Worm (Caenorhabditis elegans): ENCODE results near the gene ZC449.1.
A peak's percentile ranks its signal among the peaks of the same experiment; 100 is the strongest.

Gene ZC449.1

ce11 chrX:5022682-5023081, 1.5 kb upstream of the ZC449.1 start (continued):
- TF ChIP-seq F10B5.3 (tag; optimal IDR thresholded peaks at IDR 0.05) (peak; percentile 19), nhr-25 (tag; optimal IDR thresholded peaks at IDR 0.05; ENCODE audit: borderline replicate concordance, insufficient read depth) (no peak), ceh-20 (GFP tag; IDR thresholded peaks at IDR 0.05) (peak; percentile 72; the same call in 1 of the 2 replicates), ztf-11 (tag; optimal IDR thresholded peaks at IDR 0.05) (no peak), nhr-111 (GFP tag; optimal IDR thresholded peaks at IDR 0.05) (no peak), ZK337.2 (GFP tag; IDR thresholded peaks at IDR 0.05) (peak; percentile 61), lim-7 (GFP tag; IDR thresholded peaks at IDR 0.05) (peak; percentile 87), mxl-3 (GFP tag; optimal IDR thresholded peaks at IDR 0.05) (peak; percentile 54), hlh-30 (tag; optimal IDR thresholded peaks at IDR 0.05; ENCODE audit: insufficient read depth) (peak; percentile 45), nhr-48 (tag; optimal IDR thresholded peaks at IDR 0.05) (peak; percentile 24), hlh-11 (tag; optimal IDR thresholded peaks at IDR 0.05) (peak; percentile 55), spr-1 (tag; optimal IDR thresholded peaks at IDR 0.05) (peak; percentile 17), arid-1 (GFP tag; conservative IDR thresholded peaks at IDR 0.05) (peak; percentile 89)

ce11 chrX:5026461-5026860, 2.2 kb downstream of the ZC449.1 start:
- TF ChIP-seq spr-3 (GFP tag; optimal IDR thresholded peaks at IDR 0.05), result no peak
- no peak for TF ChIP-seq ZK337.2 (GFP tag; IDR thresholded peaks at IDR 0.05)
- TF ChIP-seq lin-15B (tag; optimal IDR thresholded peaks at IDR 0.05), result no peak
- TF ChIP-seq aly-2 (tag; optimal IDR thresholded peaks at IDR 0.05), result no peak
- no peak for TF ChIP-seq hmg-1.1 (GFP tag; IDR thresholded peaks at IDR 0.05)
- TF ChIP-seq ceh-28 (tag; optimal IDR thresholded peaks at IDR 0.05), result no peak
- TF ChIP-seq F37D6.2 (tag; optimal IDR thresholded peaks at IDR 0.05), result no peak
- TF ChIP-seq jun-1 (tag; optimal IDR thresholded peaks at IDR 0.05), result no peak
- TF ChIP-seq zag-1 (tag; optimal IDR thresholded peaks at IDR 0.05), result no peak
- TF ChIP-seq ztf-7 (tag; optimal IDR thresholded peaks at IDR 0.05), result no peak
- no peak for TF ChIP-seq ZK546.5 (tag; optimal IDR thresholded peaks at IDR 0.05)
- TF ChIP-seq nhr-102 (tag; optimal IDR thresholded peaks at IDR 0.05), result no peak
- TF ChIP-seq set-16 (GFP tag; IDR thresholded peaks at IDR 0.05), result no peak
- TF ChIP-seq hlh-30 (tag; optimal IDR thresholded peaks at IDR 0.05; ENCODE audit: insufficient read depth), result no peak
- no peak for TF ChIP-seq unc-130 (GFP tag; optimal IDR thresholded peaks at IDR 0.05)
- TF ChIP-seq ceh-32 (tag; optimal IDR thresholded peaks at IDR 0.05; ENCODE audit: poor library complexity), result no peak
- TF ChIP-seq pqm-1 (tag; optimal IDR thresholded peaks at IDR 0.05), result no peak
- no peak for TF ChIP-seq ceh-62 (tag; optimal IDR thresholded peaks at IDR 0.05)

ce11 chrX:5027923-5028592, 3.8 kb downstream of the ZC449.1 start:
- no peak for TF ChIP-seq mes-2 (tag; optimal IDR thresholded peaks at IDR 0.05; ENCODE audit: poor library complexity, severe bottlenecking)
- peak in 1 of 2 experiments; percentile 1 for TF ChIP-seq daf-16 (GFP tag; optimal IDR thresholded peaks at IDR 0.05)
- TF ChIP-seq daf-16 (tag; optimal IDR thresholded peaks at IDR 0.05), result no peak
- TF ChIP-seq R02D3.7 (tag; optimal IDR thresholded peaks at IDR 0.05), result no peak
- TF ChIP-seq unc-62 (GFP tag; optimal IDR thresholded peaks at IDR 0.05 in 1 of 2), result peak in 1 of 2 experiments; percentile 97
- no peak for TF ChIP-seq unc-62 (tag; optimal IDR thresholded peaks at IDR 0.05)
- no peak for TF ChIP-seq ceh-44 (GFP tag; IDR thresholded peaks at IDR 0.05)
- peak; percentile 78 for TF ChIP-seq ces-1 (GFP tag; optimal IDR thresholded peaks at IDR 0.05)
- no peak for TF ChIP-seq nhr-237 (tag; optimal IDR thresholded peaks at IDR 0.05)
- TF ChIP-seq hlh-11 (tag; optimal IDR thresholded peaks at IDR 0.05), result peak; percentile 2
- no peak for TF ChIP-seq nhr-111 (GFP tag; optimal IDR thresholded peaks at IDR 0.05)
- TF ChIP-seq ceh-20 (GFP tag; IDR thresholded peaks at IDR 0.05), result peak; percentile 41; the same call in 1 of the 2 replicates
- no peak for TF ChIP-seq ama-1 (optimal IDR thresholded peaks at IDR 0.05)

Data from whole organism, L4 larva.